Worm (Caenorhabditis elegans) whole organism, mixed stage, embryonic: ENCODE data around the gene cls-2.

ENCODE experiments used
- lsy-2 ChIP-seq: fragments of 150-350 bp; optimal IDR thresholded peaks from 2 replicates; lab custom pipeline; 2014; ENCODE audit warnings: missing biosample characterization, missing genetic modification characterization
- nhr-237 ChIP-seq: fragments of 150-350 bp; optimal IDR thresholded peaks from 2 replicates; lab custom pipeline; 2014; ENCODE audit warnings: missing biosample characterization, missing genetic modification characterization
- snpc-4 ChIP-seq: fragments of 150-350 bp; optimal IDR thresholded peaks from 2 replicates; lab custom pipeline; 2014; ENCODE audit warnings: missing biosample characterization, missing genetic modification characterization

ce11 chrIII:9037658-9038057, 17.2 kb upstream of the cls-2 start, which contains the start of gene R107.9:
- no peak for TF ChIP-seq nhr-237
- no peak for TF ChIP-seq lsy-2 (tag; lab: Kevin White, UChicago)
- TF ChIP-seq snpc-4 (tag; lab: Kevin White, UChicago), result no peak
